Fruit fly (Drosophila melanogaster): ENCODE measurements around the gene yip2.

Gene yip2

DNA sequence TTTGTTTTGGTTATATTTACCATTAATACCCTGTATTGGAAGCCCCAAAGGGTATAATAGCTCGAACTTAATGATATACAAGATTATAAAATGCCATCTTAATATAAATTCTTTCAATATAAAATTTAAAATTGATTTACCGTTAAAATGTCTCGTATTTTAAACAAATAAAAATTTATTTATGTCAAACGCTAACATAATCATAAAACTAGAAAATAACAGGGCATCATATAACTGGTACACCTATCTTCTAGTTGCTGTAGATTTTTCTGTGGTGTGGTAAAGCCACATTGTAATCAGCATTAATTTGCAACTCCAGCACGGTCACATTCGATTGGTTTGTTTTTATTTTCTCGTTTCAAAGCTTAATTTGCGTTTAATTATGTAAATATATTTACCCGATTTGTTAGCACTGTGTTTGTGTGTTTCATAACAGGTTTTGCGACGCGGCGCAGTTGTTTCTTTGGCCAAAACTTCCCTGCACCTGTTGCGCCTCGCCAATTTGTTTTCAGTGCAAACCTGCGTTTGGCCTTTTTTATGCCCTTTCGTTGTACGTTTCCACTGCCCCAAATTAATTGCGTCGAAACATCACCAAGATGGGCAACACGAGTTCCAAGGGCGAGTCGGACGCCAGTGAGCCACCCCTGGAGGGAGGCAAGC lies 42.1 kb downstream of the yip2 start, which contains the start of the genes CG4658 and CG5846 (continued):
- TF ChIP-seq Dip3 (GFP tag; optimal IDR thresholded peaks at IDR 0.05) (peak; percentile 78), gem (tag; optimal IDR thresholded peaks at IDR 0.05) (peak; percentile 98), CG15269 (tag; optimal IDR thresholded peaks at IDR 0.05) (peak; percentile 93), prd (optimal IDR thresholded peaks at IDR 0.05) (no peak), prd (GFP tag; IDR thresholded peaks at IDR 0.05) (peak; percentile 98), so (GFP tag; IDR thresholded peaks at IDR 0.05) (peak; percentile 93; the same call in 2 of the 3 replicates), crp (GFP tag; optimal IDR thresholded peaks at IDR 0.05) (peak in 1 of 2 experiments; percentile 60), CG31224 (GFP tag; IDR thresholded peaks at IDR 0.05) (peak; percentile 90), CG13123 (GFP tag; optimal IDR thresholded peaks at IDR 0.05) (peak; percentile 90), yki (optimal IDR thresholded peaks at IDR 0.05) (no peak), lmd (GFP tag; IDR thresholded peaks at IDR 0.05) (peak; percentile 95), YL-1 (GFP tag; optimal IDR thresholded peaks at IDR 0.05) (peak; percentile 91), sug (tag; optimal IDR thresholded peaks at IDR 0.05) (peak; percentile 85), CG2202 (tag; optimal IDR thresholded peaks at IDR 0.05) (peak; percentile 91), CG4404 (GFP tag; IDR thresholded peaks at IDR 0.05) (peak; percentile 91), row (GFP tag; IDR thresholded peaks at IDR 0.05) (peak; percentile 99), knrl (GFP tag; IDR thresholded peaks at IDR 0.05; ENCODE audit: partially characterized antibody) (no peak; the same call in 2 of the 3 replicates), CG12219 (GFP tag; optimal IDR thresholded peaks at IDR 0.05) (peak; percentile 77), CG3847 (GFP tag; IDR thresholded peaks at IDR 0.05) (peak; percentile 85), Dad (GFP tag; optimal IDR thresholded peaks at IDR 0.05) (peak; percentile 17), corto (GFP tag; optimal IDR thresholded peaks at IDR 0.05) (peak; percentile 18), MBD-R2 (GFP tag; IDR thresholded peaks at IDR 0.05) (peak; percentile 92), CG12071 (GFP tag; optimal IDR thresholded peaks at IDR 0.05) (peak; percentile 66), pzg (GFP tag; optimal IDR thresholded peaks at IDR 0.05) (peak; percentile 52), CG15696 (tag; optimal IDR thresholded peaks at IDR 0.05) (peak; percentile 89), D (optimal IDR thresholded peaks at IDR 0.05) (no peak), D (GFP tag; optimal IDR thresholded peaks at IDR 0.05) (peak; percentile 84), CG16779 (GFP tag; IDR thresholded peaks at IDR 0.05) (no peak), Atf-2 (GFP tag; optimal IDR thresholded peaks at IDR 0.05) (peak; percentile 75), CG8765 (GFP tag; IDR thresholded peaks at IDR 0.05) (peak; percentile 77), MTF-1 (GFP tag; optimal IDR thresholded peaks at IDR 0.05; ENCODE audit: borderline replicate concordance) (peak; percentile 77), CG12299 (tag; optimal IDR thresholded peaks at IDR 0.05) (peak; percentile 90), kay (GFP tag; optimal IDR thresholded peaks at IDR 0.05) (peak; percentile 92), bsh (GFP tag; optimal IDR thresholded peaks at IDR 0.05) (peak; percentile 16 to 97), CG11398 (GFP tag; optimal IDR thresholded peaks at IDR 0.05) (peak; percentile 78), Trl (optimal IDR thresholded peaks at IDR 0.05) (no peak), Trl (GFP tag; optimal IDR thresholded peaks at IDR 0.05) (peak; percentile 75), ham (GFP tag; IDR thresholded peaks at IDR 0.05) (peak; percentile 50; the same call in 1 of the 2 replicates), otp (GFP tag; IDR thresholded peaks at IDR 0.05) (peak; percentile 88), rib (GFP tag; IDR thresholded peaks at IDR 0.05) (peak; percentile 86), twi (tag; optimal IDR thresholded peaks at IDR 0.05) (peak; percentile 82), Usf (GFP tag; optimal IDR thresholded peaks at IDR 0.05) (peak; percentile 77), CG18011 (GFP tag; optimal IDR thresholded peaks at IDR 0.05) (peak; percentile 82), Ptx1 (GFP tag; IDR thresholded peaks at IDR 0.05) (peak; percentile 98), vnd (GFP tag; IDR thresholded peaks at IDR 0.05; ENCODE audit: partially characterized antibody) (no peak), Rfx (GFP tag; IDR thresholded peaks at IDR 0.05) (peak; percentile 90), CG9215 (GFP tag; IDR thresholded peaks at IDR 0.05) (peak; percentile 90), CG4328 (GFP tag; optimal IDR thresholded peaks at IDR 0.05) (peak; percentile 68), CG7839 (tag; optimal IDR thresholded peaks at IDR 0.05) (peak; percentile 96), Mad (GFP tag; optimal IDR thresholded peaks at IDR 0.05) (peak; percentile 85), ind (GFP tag; optimal IDR thresholded peaks at IDR 0.05) (peak; percentile 95)

All from whole organism, embryonic.